Fruit fly (Drosophila melanogaster): ENCODE measurements around the gene GstZ1.

The GstZ1 gene

DNA sequence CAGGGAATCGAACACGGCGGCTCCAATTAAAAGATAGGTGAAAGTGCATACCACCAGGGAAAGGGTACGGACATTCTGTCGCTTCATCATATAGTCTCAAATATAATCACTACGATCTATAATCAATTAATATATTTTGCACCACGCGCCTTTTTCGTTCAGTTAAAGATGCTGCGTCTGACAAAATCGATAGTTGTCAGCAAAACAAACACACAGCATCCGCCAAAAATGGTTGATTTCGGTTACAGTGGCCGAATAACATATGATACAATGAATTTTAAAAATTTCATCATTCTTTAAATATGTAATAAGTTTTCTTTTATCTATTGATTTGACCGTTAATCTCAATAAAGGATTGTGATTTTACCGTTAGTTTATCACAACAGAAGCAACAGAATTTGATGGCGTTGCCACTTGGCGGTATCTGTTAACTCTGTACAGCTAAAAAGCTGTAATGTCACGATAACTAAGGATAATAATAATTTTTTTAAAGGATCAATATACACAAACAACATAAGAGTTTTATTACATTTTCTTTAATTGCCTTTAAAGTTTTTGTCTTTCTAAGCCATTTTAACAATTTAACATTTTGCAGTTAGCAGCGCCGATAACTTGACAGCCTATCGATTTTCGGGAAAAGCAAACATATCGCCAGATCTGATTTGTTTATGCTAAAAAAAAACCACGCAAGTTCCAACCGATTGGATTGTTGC is 44.3 kb downstream of the GstZ1 start, which contains the start of the genes Task7 and alpha-Man-IIa:
Gene Task7 (minus strand): TSS at position 366 of the 713 bp plus-strand sequence.
Gene alpha-Man-IIa (plus strand): TSS at position 621 of the 713 bp plus-strand sequence.
- peak; percentile 17 for TF ChIP-seq CG17801 (GFP tag; optimal IDR thresholded peaks at IDR 0.05; ENCODE audit: partially characterized antibody)

DNA sequence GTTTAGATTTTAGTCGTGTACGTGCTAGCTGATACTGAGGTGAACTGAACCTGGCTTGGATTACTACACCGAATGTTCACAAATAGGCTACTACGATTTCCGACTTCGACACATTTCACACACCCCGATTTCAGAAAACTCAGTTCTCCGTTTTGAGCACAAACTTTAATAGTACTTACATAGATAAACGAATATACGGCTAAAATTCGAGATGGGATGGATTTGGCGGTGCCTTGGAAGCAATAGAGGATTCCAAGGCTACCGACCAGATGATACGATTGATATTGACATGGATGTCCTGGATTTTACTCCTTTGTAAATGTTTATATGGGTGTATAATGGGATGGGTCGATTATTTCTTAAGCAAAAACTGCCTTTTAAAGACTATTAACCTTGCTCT is 46.2 kb downstream of the GstZ1 start, which contains the start of gene betaTub85D:
Gene betaTub85D (minus strand): TSS at position 101 of the 400 bp plus-strand sequence.
- TF ChIP-seq CG17801 (GFP tag; optimal IDR thresholded peaks at IDR 0.05; ENCODE audit: partially characterized antibody) = no peak

DNA sequence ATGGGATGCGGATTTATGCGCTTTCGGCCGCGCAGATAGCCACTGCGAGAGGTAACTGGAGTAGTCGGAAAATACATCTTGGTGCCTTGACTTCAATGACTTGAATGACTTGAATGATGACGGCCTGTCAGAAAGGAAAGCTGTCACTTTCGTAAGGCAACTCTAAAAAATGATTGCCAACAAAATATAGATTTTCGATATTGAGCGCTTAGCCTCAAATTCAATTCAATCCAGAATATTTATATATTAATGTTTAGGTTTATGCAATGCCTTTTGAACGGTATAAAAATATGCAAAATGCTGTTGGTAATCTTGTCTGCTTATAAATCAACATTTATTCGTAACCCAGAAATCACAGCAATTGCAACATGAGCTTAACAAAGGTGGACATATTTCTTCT is 48.3 kb downstream of the GstZ1 start, which contains the start of gene CG44261:
Gene CG44261 (minus strand): TSS at position 101 of the 400 bp plus-strand sequence.
- TF ChIP-seq CG17801 (GFP tag; optimal IDR thresholded peaks at IDR 0.05; ENCODE audit: partially characterized antibody) = no peak

All from ovary, adult (tissue).